Fruit fly (Drosophila melanogaster) whole organism, embryonic: ENCODE measurements around the gene CG9328.

Experiments used
- BEAF-32 ChIP-seq: fragments of 200-800 bp; sonication (Bioruptor generic); optimal IDR thresholded peaks from 3 replicates; lab custom pipeline; 2017; ENCODE audit warnings: missing biosample characterization, missing genetic modification characterization, mild to moderate bottlenecking, moderate library complexity, missing genetic modification reagents
- Bdp1 ChIP-seq: fragments of 200-800 bp; sonication (Bioruptor generic); optimal IDR thresholded peaks from 3 replicates; lab custom pipeline; 2016; ENCODE audit warnings: missing biosample characterization, missing genetic modification characterization
- Bgb ChIP-seq: fragments of 200-800 bp; sonication (Bioruptor generic); IDR thresholded peaks from 2 replicates; pipeline ENCODE4 v1.3.6; 2022; ENCODE audit warnings: missing biosample characterization, missing genetic modification characterization; ENCODE audit not compliant: partially characterized antibody
- BtbVII ChIP-seq: fragments of 200-800 bp; sonication (Bioruptor generic); optimal IDR thresholded peaks from 3 replicates; lab custom pipeline; 2017; ENCODE audit warnings: missing biosample characterization, mild to moderate bottlenecking, missing genetic modification characterization
- CG11398 ChIP-seq: fragments of 200-800 bp; sonication (Bioruptor generic); optimal IDR thresholded peaks from 2 replicates; lab custom pipeline; 2016; ENCODE audit warnings: missing biosample characterization, missing genetic modification characterization
- CG13894 ChIP-seq: fragments of 200-800 bp; sonication (Bioruptor generic); optimal IDR thresholded peaks from 3 replicates; lab custom pipeline; 2018; ENCODE audit warnings: missing biosample characterization, mild to moderate bottlenecking, missing genetic modification characterization, moderate library complexity
- CG15514 ChIP-seq: fragments of 200-800 bp; sonication (Bioruptor generic); optimal IDR thresholded peaks from 3 replicates; lab custom pipeline; 2017; ENCODE audit warnings: missing biosample characterization, missing genetic modification characterization, mild to moderate bottlenecking, moderate library complexity, missing genetic modification reagents
- CG1602 ChIP-seq: fragments of 200-800 bp; sonication (Bioruptor generic); optimal IDR thresholded peaks from 3 replicates; lab custom pipeline; 2016; ENCODE audit warnings: missing biosample characterization, missing genetic modification characterization
- CG1647 ChIP-seq: fragments of 200-800 bp; sonication (Bioruptor generic); optimal IDR thresholded peaks from 3 replicates; lab custom pipeline; 2016; ENCODE audit warnings: missing biosample characterization, missing genetic modification characterization
- CG16779 ChIP-seq: fragments of 200-800 bp; sonication (Bioruptor generic); IDR thresholded peaks from 2 replicates; pipeline ENCODE4 v1.3.6; 2022; ENCODE audit warnings: missing biosample characterization, missing genetic modification characterization
- CG17328 ChIP-seq: fragments of 200-800 bp; sonication (Bioruptor generic); IDR thresholded peaks from 2 replicates; pipeline ENCODE4 v1.3.6; 2022; ENCODE audit warnings: missing biosample characterization, missing genetic modification characterization
- CG17829 ChIP-seq: fragments of 200-800 bp; optimal IDR thresholded peaks from 2 replicates; lab custom pipeline; 2019; ENCODE audit warnings: missing biosample characterization, mild to moderate bottlenecking, missing genetic modification characterization, moderate library complexity
- CG31388 ChIP-seq: fragments of 200-800 bp; sonication (Bioruptor generic); optimal IDR thresholded peaks from 2 replicates; lab custom pipeline; 2016; ENCODE audit warnings: missing biosample characterization, missing genetic modification characterization
- CG34224 ChIP-seq: fragments of 200-800 bp; sonication (Bioruptor generic); IDR thresholded peaks from 3 replicates; pipeline ENCODE4 v1.3.6; 2022; ENCODE audit warnings: missing biosample characterization, missing genetic modification characterization; ENCODE audit not compliant: partially characterized antibody
- CG42726 ChIP-seq: fragments of 200-800 bp; sonication (Bioruptor generic); IDR thresholded peaks from 2 replicates; pipeline ENCODE4 v1.3.6; 2022; ENCODE audit warnings: missing biosample characterization, missing genetic modification characterization; ENCODE audit not compliant: partially characterized antibody
- CG6683 ChIP-seq: fragments of 200-800 bp; sonication (Bioruptor generic); optimal IDR thresholded peaks from 2 replicates; lab custom pipeline; 2017; ENCODE audit warnings: missing biosample characterization, mild to moderate bottlenecking, missing genetic modification characterization, missing genetic modification reagents
- CG6765 ChIP-seq: fragments of 200-800 bp; sonication (Bioruptor generic); optimal IDR thresholded peaks from 3 replicates; lab custom pipeline; 2017; ENCODE audit warnings: missing biosample characterization, mild to moderate bottlenecking, missing genetic modification characterization
- CG7357 ChIP-seq: fragments of 200-800 bp; sonication (Bioruptor generic); IDR thresholded peaks from 3 replicates; pipeline ENCODE4 v1.3.6; 2022; ENCODE audit warnings: missing biosample characterization, missing genetic modification characterization
- CG7987 ChIP-seq: fragments of 200-800 bp; sonication (Bioruptor generic); optimal IDR thresholded peaks from 2 replicates; lab custom pipeline; 2018; ENCODE audit warnings: missing biosample characterization, mild to moderate bottlenecking, missing genetic modification characterization, moderate library complexity
- CG9932 ChIP-seq: fragments of 200-800 bp; sonication (Bioruptor generic); IDR thresholded peaks from 2 replicates; pipeline ENCODE4 v1.3.6; 2022; ENCODE audit warnings: missing biosample characterization, missing genetic modification characterization
- CrebB ChIP-seq: fragments of 200-800 bp; sonication (Bioruptor generic); optimal IDR thresholded peaks from 3 replicates; lab custom pipeline; 2018; ENCODE audit warnings: missing biosample characterization, mild to moderate bottlenecking, missing genetic modification characterization
- D19B ChIP-seq: fragments of 200-800 bp; sonication (Bioruptor generic); optimal IDR thresholded peaks from 2 replicates; lab custom pipeline; 2017; ENCODE audit warnings: missing biosample characterization, mild to moderate bottlenecking, missing genetic modification characterization
- Fer1 ChIP-seq: fragments of 200-800 bp; sonication (Bioruptor generic); optimal IDR thresholded peaks from 2 replicates; lab custom pipeline; 2017; ENCODE audit warnings: missing biosample characterization, mild to moderate bottlenecking, missing genetic modification characterization
- Fer3 ChIP-seq: fragments of 200-800 bp; sonication (Bioruptor generic); optimal IDR thresholded peaks from 2 replicates; lab custom pipeline; 2018; ENCODE audit warnings: missing biosample characterization, mild to moderate bottlenecking, missing genetic modification characterization, moderate library complexity
- Hmr ChIP-seq: fragments of 200-800 bp; sonication (Bioruptor generic); optimal IDR thresholded peaks from 3 replicates; lab custom pipeline; 2017; ENCODE audit warnings: mild to moderate bottlenecking, missing biosample characterization, missing genetic modification reagents, missing genetic modification characterization
- PHDP ChIP-seq: fragments of 200-800 bp; sonication (Bioruptor generic); optimal IDR thresholded peaks from 3 replicates; lab custom pipeline; 2018; ENCODE audit warnings: missing biosample characterization, mild to moderate bottlenecking, missing genetic modification characterization, moderate library complexity
- Trl ChIP-seq, 3 experiments: fragments of >200 bp in 2 of 3; fragments of 200-800 bp in 1 of 3; sonication (Bioruptor generic) in 1 of 3; optimal IDR thresholded peaks; 2 replicates in 1 of 3; 3 replicates in 2 of 3; lab custom pipeline; 2016 to 2017; ENCODE audit warnings: missing biosample characterization in 1 of 3, missing genetic modification characterization in 1 of 3
- aop ChIP-seq: fragments of 200-800 bp; sonication (Bioruptor generic); IDR thresholded peaks from 2 replicates; pipeline ENCODE4 v1.3.6; 2022; ENCODE audit warnings: missing biosample characterization, missing genetic modification characterization
- ato ChIP-seq: fragments of 200-800 bp; sonication (Bioruptor generic); IDR thresholded peaks from 2 replicates; pipeline ENCODE4 v1.3.6; 2022; ENCODE audit warnings: missing biosample characterization, missing genetic modification characterization; ENCODE audit not compliant: partially characterized antibody
- chinmo ChIP-seq: fragments of 200-800 bp; sonication (Bioruptor generic); IDR thresholded peaks from 4 replicates; pipeline ENCODE4 v1.3.6; 2022; ENCODE audit warnings: missing biosample characterization, missing genetic modification characterization; ENCODE audit not compliant: partially characterized antibody
- ci ChIP-seq: fragments of 200-800 bp; sonication (Bioruptor generic); IDR thresholded peaks from 3 replicates; pipeline ENCODE4 v1.3.6; 2022; ENCODE audit warnings: missing biosample characterization, missing genetic modification characterization
- dpn ChIP-seq, 2 experiments: fragments of 200-800 bp; sonication (Bioruptor generic); optimal IDR thresholded peaks; 3 replicates each; lab custom pipeline; 2016; ENCODE audit warnings: missing biosample characterization in 2 of 2, missing genetic modification characterization in 2 of 2
- hbn ChIP-seq: fragments of 200-800 bp; sonication (Bioruptor generic); IDR thresholded peaks from 2 replicates; pipeline ENCODE4 v1.3.6; 2022; ENCODE audit warnings: missing biosample characterization, missing genetic modification characterization; ENCODE audit not compliant: partially characterized antibody
- her ChIP-seq: fragments of 200-800 bp; sonication (Bioruptor generic); optimal IDR thresholded peaks from 2 replicates; lab custom pipeline; 2016; ENCODE audit warnings: missing biosample characterization, missing genetic modification characterization
- kay ChIP-seq: fragments of 200-800 bp; sonication (Bioruptor generic); optimal IDR thresholded peaks from 2 replicates; lab custom pipeline; 2016; ENCODE audit warnings: missing biosample characterization, missing genetic modification characterization
- ken ChIP-seq: fragments of 200-800 bp; sonication (Bioruptor generic); IDR thresholded peaks from 3 replicates; pipeline ENCODE4 v1.3.6; 2022; ENCODE audit warnings: missing biosample characterization, missing genetic modification characterization
- knrl ChIP-seq: fragments of 200-800 bp; sonication (Bioruptor generic); IDR thresholded peaks from 3 replicates; pipeline ENCODE4 v1.3.6; 2022; ENCODE audit warnings: missing biosample characterization, missing genetic modification characterization; ENCODE audit not compliant: partially characterized antibody
- onecut ChIP-seq: fragments of 200-800 bp; sonication (Bioruptor generic); IDR thresholded peaks from 2 replicates; pipeline ENCODE4 v1.3.6; 2022; ENCODE audit warnings: missing biosample characterization, missing genetic modification characterization
- rib ChIP-seq: fragments of 200-800 bp; sonication (Bioruptor generic); IDR thresholded peaks from 2 replicates; pipeline ENCODE4 v1.3.6; 2022; ENCODE audit warnings: missing biosample characterization, missing genetic modification characterization
- sc ChIP-seq, 3 experiments: fragments of >200 bp in 2 of 3; fragments of 200-800 bp in 1 of 3; sonication (Bioruptor generic) in 1 of 3; optimal IDR thresholded peaks; 2 replicates in 2 of 3; 3 replicates in 1 of 3; lab custom pipeline; 2017; ENCODE audit warnings: mild to moderate bottlenecking in 1 of 3, missing biosample characterization in 1 of 3, missing genetic modification characterization in 1 of 3, missing genetic modification reagents in 1 of 3
- scrt ChIP-seq: fragments of 200-800 bp; sonication (Bioruptor generic); optimal IDR thresholded peaks from 2 replicates; lab custom pipeline; 2018; ENCODE audit warnings: missing biosample characterization, mild to moderate bottlenecking, missing genetic modification characterization, moderate library complexity
- slbo ChIP-seq: fragments of 200-800 bp; sonication (Bioruptor generic); IDR thresholded peaks from 2 replicates; pipeline ENCODE4 v1.3.6; 2022; ENCODE audit warnings: missing biosample characterization, missing genetic modification characterization
- sob ChIP-seq: fragments of 200-800 bp; sonication (Bioruptor generic); IDR thresholded peaks from 2 replicates; pipeline ENCODE4 v1.3.6; 2022; ENCODE audit warnings: missing biosample characterization, missing genetic modification characterization
- sug ChIP-seq: fragments of 200-800 bp; optimal IDR thresholded peaks from 2 replicates; lab custom pipeline; 2019; ENCODE audit warnings: missing biosample characterization, mild to moderate bottlenecking, missing genetic modification characterization, moderate library complexity
- unc-4 ChIP-seq: fragments of 200-800 bp; sonication (Bioruptor generic); IDR thresholded peaks from 2 replicates; pipeline ENCODE4 v1.3.6; 2022; ENCODE audit warnings: missing biosample characterization, missing genetic modification characterization; ENCODE audit not compliant: partially characterized antibody
- wek ChIP-seq: fragments of 200-800 bp; sonication (Bioruptor generic); optimal IDR thresholded peaks from 3 replicates; lab custom pipeline; 2018; ENCODE audit warnings: missing biosample characterization, mild to moderate bottlenecking, missing genetic modification characterization, moderate library complexity
- z ChIP-seq: fragments of 200-800 bp; sonication (Bioruptor generic); IDR thresholded peaks from 3 replicates; pipeline ENCODE4 v1.3.6; 2022; ENCODE audit warnings: missing biosample characterization, missing genetic modification characterization

The CG9328 gene

dm6 chr2L:20793881-20794280 is 3.6 kb upstream of the CG9328 start (continued):
- peak; percentile 47 for TF ChIP-seq kay (GFP tag; lab: Kevin White, UChicago)
- TF ChIP-seq BtbVII (GFP tag; lab: Kevin White, UChicago) = peak; percentile 60
- 0 out of 2 replicates have a peak, but pooled peaks have one; percentile 25 for TF ChIP-seq hbn (GFP tag; lab: Robert Waterston, UW)
- TF ChIP-seq CG1647 = no peak
- peak; percentile 60 for TF ChIP-seq CG15514
- peak; percentile 86; the same call in 3 of the 4 replicates for TF ChIP-seq chinmo (GFP tag; lab: Robert Waterston, UW)
- TF ChIP-seq scrt = peak; percentile 20
- TF ChIP-seq sc (optimal IDR thresholded peaks at IDR 0.05; lab: Kevin White, UChicago) = no peak
- no peak for TF ChIP-seq sc (GFP tag; optimal IDR thresholded peaks at IDR 0.05; lab: Kevin White, UChicago)
- peak; percentile 23 for TF ChIP-seq CG7987 (GFP tag; lab: Kevin White, UChicago)
- 0 out of 3 replicates have a peak, but pooled peaks have one; percentile 19 for TF ChIP-seq knrl (GFP tag; lab: Robert Waterston, UW)
- TF ChIP-seq unc-4 = peak; percentile 50; the same call in 1 of the 2 replicates
- TF ChIP-seq CG17328 (GFP tag; lab: Robert Waterston, UW) = 0 out of 2 replicates have a peak, but pooled peaks have one; percentile 25
- TF ChIP-seq CG34224 = peak; percentile 39; the same call in 2 of the 3 replicates
- peak; percentile 41; the same call in 1 of the 2 replicates for TF ChIP-seq CG42726 (GFP tag; lab: Robert Waterston, UW)
- peak; percentile 40 for TF ChIP-seq CrebB (tag; lab: Kevin White, UChicago)
- TF ChIP-seq Bgb (GFP tag; lab: Robert Waterston, UW) = peak; percentile 48; the same call in 1 of the 2 replicates
- no peak for TF ChIP-seq Bdp1 (GFP tag; lab: Kevin White, UChicago)
- no peak for TF ChIP-seq CG6683 (GFP tag; lab: Kevin White, UChicago)
- no peak for TF ChIP-seq CG1602 (GFP tag; lab: Kevin White, UChicago)
- TF ChIP-seq wek = peak; percentile 18
- TF ChIP-seq her (GFP tag; lab: Kevin White, UChicago) = peak; percentile 45
- no peak for TF ChIP-seq dpn (GFP tag; optimal IDR thresholded peaks at IDR 0.05; lab: Kevin White, UChicago)
- peak; percentile 32; the same call in 1 of the 2 replicates for TF ChIP-seq onecut
- TF ChIP-seq PHDP = peak; percentile 2
- no peak for TF ChIP-seq D19B
- TF ChIP-seq slbo (GFP tag; lab: Robert Waterston, UW) = peak; percentile 47; the same call in 1 of the 2 replicates
- TF ChIP-seq Fer3 (tag; lab: Kevin White, UChicago) = peak; percentile 26
- TF ChIP-seq Trl (optimal IDR thresholded peaks at IDR 0.05; lab: Kevin White, UChicago) = peak; percentile 54 to 69
- TF ChIP-seq Trl (GFP tag; optimal IDR thresholded peaks at IDR 0.05; lab: Kevin White, UChicago) = peak; percentile 33
- 0 out of 3 replicates have a peak, but pooled peaks have one; percentile 21 for TF ChIP-seq CG7357
- TF ChIP-seq Hmr = peak; percentile 5
- 0 out of 2 replicates have a peak, but pooled peaks have one; percentile 23 for TF ChIP-seq CG9932 (GFP tag; lab: Robert Waterston, UW)
- TF ChIP-seq ci (GFP tag; lab: Robert Waterston, UW) = peak; percentile 79
- peak; percentile 41 for TF ChIP-seq CG13894 (tag; lab: Kevin White, UChicago)
- TF ChIP-seq Fer1 (GFP tag; lab: Kevin White, UChicago) = peak; percentile 50
- no peak for TF ChIP-seq aop (GFP tag; lab: Robert Waterston, UW)
- peak; percentile 8 for TF ChIP-seq CG6765
- peak; percentile 31 for TF ChIP-seq BEAF-32 (GFP tag; lab: Kevin White, UChicago)
- TF ChIP-seq z = peak; percentile 78
- TF ChIP-seq sob (GFP tag; lab: Robert Waterston, UW) = 0 out of 2 replicates have a peak, but pooled peaks have one; percentile 40
- peak; percentile 23 for TF ChIP-seq sug (tag; lab: Kevin White, UChicago)
- peak; percentile 24 for TF ChIP-seq CG17829 (tag; lab: Kevin White, UChicago)
- peak; percentile 57; the same call in 1 of the 2 replicates for TF ChIP-seq rib (GFP tag; lab: Robert Waterston, UW)
- TF ChIP-seq CG11398 = peak; percentile 25
- TF ChIP-seq ato (GFP tag; lab: Robert Waterston, UW) = 0 out of 2 replicates have a peak, but pooled peaks have one; percentile 15
- TF ChIP-seq CG31388 = no peak
- TF ChIP-seq CG16779 (GFP tag; lab: Robert Waterston, UW) = peak; percentile 70
- TF ChIP-seq ken (GFP tag; lab: Robert Waterston, UW) = peak; percentile 28; the same call in 1 of the 3 replicates
